Worm (Caenorhabditis elegans) whole organism, L1 larva: ENCODE measurements around the gene rpb-11.

Experiments used
- Y116A8C.19 ChIP-seq: sonication (generic microtip); optimal IDR thresholded peaks from 2 replicates; lab custom pipeline; 2016; ENCODE audit warnings: missing compliant biosample characterization, missing genetic modification characterization, borderline replicate concordance
- aly-2 ChIP-seq: fragments of 150-350 bp; optimal IDR thresholded peaks from 2 replicates; lab custom pipeline; 2014; ENCODE audit warnings: missing biosample characterization, missing genetic modification characterization
- ceh-82 ChIP-seq, 3 experiments: fragments of 150-350 bp in 1 of 3; sonication (generic microtip) in 2 of 3; optimal IDR thresholded peaks; 2 replicates each; lab custom pipeline; 2014 to 2017; ENCODE audit warnings: missing biosample characterization in 3 of 3, missing genetic modification characterization in 3 of 3
- jun-1 ChIP-seq: fragments of 150-350 bp; optimal IDR thresholded peaks from 2 replicates; lab custom pipeline; 2014; ENCODE audit warnings: missing biosample characterization, missing genetic modification reagents, missing genetic modification characterization
- mab-9 ChIP-seq: fragments of 200-800 bp; sonication (Bioruptor generic); IDR thresholded peaks from 2 replicates; pipeline ENCODE4 v1.3.6; 2022; ENCODE audit warnings: missing genetic modification reagents, missing genetic modification characterization, missing compliant biosample characterization
- rnt-1 ChIP-seq: sonication (generic microtip); optimal IDR thresholded peaks from 2 replicates; lab custom pipeline; 2016; ENCODE audit warnings: mild to moderate bottlenecking, missing genetic modification characterization, moderate library complexity, missing compliant biosample characterization
- snpc-4 ChIP-seq: fragments of 150-350 bp; optimal IDR thresholded peaks from 2 replicates; lab custom pipeline; 2014; ENCODE audit warnings: missing biosample characterization, missing genetic modification characterization
- zip-4 ChIP-seq: fragments of 200-800 bp; sonication (Bioruptor generic); optimal IDR thresholded peaks from 2 replicates; lab custom pipeline; 2018; ENCODE audit warnings: mild to moderate bottlenecking, missing genetic modification characterization, moderate library complexity, missing compliant biosample characterization
- ztf-4 ChIP-seq: fragments of 150-350 bp; optimal IDR thresholded peaks from 2 replicates; lab custom pipeline; 2014; ENCODE audit warnings: missing biosample characterization, missing genetic modification characterization

- TF ChIP-seq aly-2 (tag; lab: Kevin White, UChicago) (no peak), snpc-4 (tag; lab: Kevin White, UChicago) (no peak), jun-1 (tag; lab: Kevin White, UChicago) (no peak), mab-9 (GFP tag; lab: Robert Waterston, UW) (no peak), ceh-82 (tag; optimal IDR thresholded peaks at IDR 0.05; lab: Kevin White, UChicago) (no peak), zip-4 (GFP tag; lab: Kevin White, UChicago) (no peak), Y116A8C.19 (no peak), ztf-4 (tag; lab: Kevin White, UChicago) (no peak), rnt-1 (tag; lab: Kevin White, UChicago) (no peak)
These were observed 13.9 kb upstream of the rpb-11 start for ce11 chrII:14045934-14046470.
